Fruit fly (Drosophila melanogaster) S2 (cell line): ENCODE results near the gene CG3587.

Source experiments
- CG8478 ChIP-seq: fragments of >200 bp; optimal IDR thresholded peaks from 2 replicates; lab custom pipeline; 2018
- CTCF ChIP-seq, 2 experiments: fragments of >200 bp; optimal IDR thresholded peaks; 2 replicates each; lab custom pipeline; 2018

- TF ChIP-seq CG8478 (lab: Kevin White, UChicago): no peak
- TF ChIP-seq CTCF (optimal IDR thresholded peaks at IDR 0.05; lab: Kevin White, UChicago): no peak
These were observed 23.6 kb downstream of the CG3587 start for dm6 chrX:1963591-1964216.
